Worm (Caenorhabditis elegans): Measurements from ENCODE around the gene cyp-13A11.

The cyp-13A11 gene

ce11 chrIII:12978473-12979174 is 42.2 kb upstream of the cyp-13A11 start, which contains the start of the genes ubq-2 and frg-1 (continued):
- TF ChIP-seq set-16 (GFP tag; IDR thresholded peaks at IDR 0.05) (0 out of 2 replicates have a peak, but pooled peaks have one; percentile 8), T20F7.1 (GFP tag; optimal IDR thresholded peaks at IDR 0.05) (no peak), skn-1 (tag; optimal IDR thresholded peaks at IDR 0.05) (no peak), lim-7 (GFP tag; IDR thresholded peaks at IDR 0.05) (no peak), nhr-111 (GFP tag; optimal IDR thresholded peaks at IDR 0.05) (no peak), D1046.2 (GFP tag; IDR thresholded peaks at IDR 0.05) (no peak)

- TF ChIP-seq rbr-2 (tag; optimal IDR thresholded peaks at IDR 0.05), result no peak
- TF ChIP-seq nhr-76 (tag; optimal IDR thresholded peaks at IDR 0.05), result no peak
- TF ChIP-seq zfp-3 (GFP tag; conservative IDR thresholded peaks at IDR 0.05), result no peak
These were observed 40.0 kb upstream of the cyp-13A11 start, which contains the start of gene ZK1010.4 for ce11 chrIII:12980770-12981169. Gene ZK1010.4, plus strand, starts transcription at chrIII:12981070.

- no peak for TF ChIP-seq zag-1 (tag; optimal IDR thresholded peaks at IDR 0.05)
- no peak for TF ChIP-seq lin-29 (GFP tag; IDR thresholded peaks at IDR 0.05)
- no peak for TF ChIP-seq ztf-7 (tag; optimal IDR thresholded peaks at IDR 0.05)
- no peak for TF ChIP-seq snpc-1.2 (GFP tag; IDR thresholded peaks at IDR 0.05)
- no peak for TF ChIP-seq madf-5 (GFP tag; IDR thresholded peaks at IDR 0.05)
These were observed 33.4 kb upstream of the cyp-13A11 start, which contains the start of gene ZK1010.5 for ce11 chrIII:12987418-12987817. Gene ZK1010.5, minus strand, starts transcription at chrIII:12987518.

- TF ChIP-seq skn-1 (tag; optimal IDR thresholded peaks at IDR 0.05) (no peak), ces-1 (GFP tag; optimal IDR thresholded peaks at IDR 0.05) (no peak), nhr-42 (GFP tag; IDR thresholded peaks at IDR 0.05) (no peak), madf-9 (GFP tag; conservative IDR thresholded peaks at IDR 0.05) (no peak), unc-62 (GFP tag; optimal IDR thresholded peaks at IDR 0.05 in 1 of 2) (peak in 1 of 2 experiments; percentile 60), unc-62 (tag; optimal IDR thresholded peaks at IDR 0.05) (no peak)
These were observed 29.8 kb upstream of the cyp-13A11 start, which contains the start of gene ZK1010.12 for ce11 chrIII:12990997-12991396. Gene ZK1010.12, plus strand, starts transcription at chrIII:12991297.

ce11 chrIII:12993055-12993454 is 27.8 kb upstream of the cyp-13A11 start:
- no peak for TF ChIP-seq ZK337.2 (GFP tag; IDR thresholded peaks at IDR 0.05)
- TF ChIP-seq set-16 (GFP tag; IDR thresholded peaks at IDR 0.05), result peak; percentile 97
- TF ChIP-seq madf-5 (GFP tag; IDR thresholded peaks at IDR 0.05), result no peak

ce11 chrIII:12993607-12994006 is 27.2 kb upstream of the cyp-13A11 start, which contains the start of gene col-97:
Gene col-97, minus strand, starts transcription at chrIII:12993707.
- TF ChIP-seq fkh-10 (GFP tag; optimal IDR thresholded peaks at IDR 0.05) (no peak), Y5F2A.4 (GFP tag; optimal IDR thresholded peaks at IDR 0.05) (no peak), unc-62 (GFP tag; optimal IDR thresholded peaks at IDR 0.05 in 1 of 2) (peak in 1 of 2 experiments; percentile 40), unc-62 (tag; optimal IDR thresholded peaks at IDR 0.05) (no peak), spr-3 (GFP tag; optimal IDR thresholded peaks at IDR 0.05) (no peak)

ce11 chrIII:12998252-12998651 is 22.6 kb upstream of the cyp-13A11 start:
- TF ChIP-seq duxl-1 (tag; optimal IDR thresholded peaks at IDR 0.05; ENCODE audit: poor library complexity) (no peak), skn-1 (tag; optimal IDR thresholded peaks at IDR 0.05) (no peak), nhr-28 (tag; optimal IDR thresholded peaks at IDR 0.05) (no peak), saeg-2 (GFP tag; IDR thresholded peaks at IDR 0.05) (no peak), mdt-29 (GFP tag; IDR thresholded peaks at IDR 0.05) (0 out of 2 replicates have a peak, but pooled peaks have one; percentile 23), aha-1 (tag) (peak; percentile 20), mep-1 (tag; optimal IDR thresholded peaks at IDR 0.05) (no peak), nhr-48 (tag; optimal IDR thresholded peaks at IDR 0.05) (no peak), zip-11 (GFP tag; IDR thresholded peaks at IDR 0.05) (no peak), set-16 (GFP tag; IDR thresholded peaks at IDR 0.05) (peak; percentile 67), T26A8.4 (GFP tag; IDR thresholded peaks at IDR 0.05) (no peak), mxl-3 (GFP tag; optimal IDR thresholded peaks at IDR 0.05) (no peak), mxl-2 (GFP tag; conservative IDR thresholded peaks at IDR 0.05) (no peak), unc-62 (GFP tag; optimal IDR thresholded peaks at IDR 0.05 in 1 of 2) (peak in 1 of 2 experiments; percentile 70), unc-62 (tag; optimal IDR thresholded peaks at IDR 0.05) (no peak), F44E2.7 (GFP tag; IDR thresholded peaks at IDR 0.05) (no peak), ceh-28 (tag; optimal IDR thresholded peaks at IDR 0.05) (no peak), dmd-8 (GFP tag; IDR thresholded peaks at IDR 0.05) (no peak)
